Fruit fly (Drosophila melanogaster): Measurements from ENCODE around the gene CG8132.

The CG8132 gene

dm6 chr3R:9408069-9408468 lies 6.8 kb downstream of the CG8132 start, which contains the start of gene CG44261:
CG44261 (minus strand) TSS chr3R:9408169.
- no peak for TF ChIP-seq CG4617 (GFP tag; optimal IDR thresholded peaks at IDR 0.05; ENCODE audit: borderline replicate concordance)
- no peak for TF ChIP-seq HLHmδ (GFP tag; optimal IDR thresholded peaks at IDR 0.05)
- TF ChIP-seq Jarid2 (GFP tag; optimal IDR thresholded peaks at IDR 0.05), result no peak
- no peak for TF ChIP-seq tna (GFP tag; IDR thresholded peaks at IDR 0.05; ENCODE audit: partially characterized antibody)
- TF ChIP-seq CG31388 (GFP tag; optimal IDR thresholded peaks at IDR 0.05), result no peak
- TF ChIP-seq Sry-β (GFP tag; optimal IDR thresholded peaks at IDR 0.05), result no peak
- no peak for TF ChIP-seq CHES-1-like (GFP tag; optimal IDR thresholded peaks at IDR 0.05)
- no peak for TF ChIP-seq CG9215 (GFP tag; IDR thresholded peaks at IDR 0.05)
- TF ChIP-seq so (GFP tag; IDR thresholded peaks at IDR 0.05), result no peak
- no peak for TF ChIP-seq fu2 (GFP tag; optimal IDR thresholded peaks at IDR 0.05)
- no peak for TF ChIP-seq Pdp1 (GFP tag; optimal IDR thresholded peaks at IDR 0.05)
- TF ChIP-seq CG7786 (GFP tag; optimal IDR thresholded peaks at IDR 0.05), result no peak
- TF ChIP-seq Usf (GFP tag; optimal IDR thresholded peaks at IDR 0.05), result no peak
- TF ChIP-seq nerfin-2 (GFP tag; IDR thresholded peaks at IDR 0.05; ENCODE audit: partially characterized antibody), result no peak
- TF ChIP-seq Scr (GFP tag; IDR thresholded peaks at IDR 0.05; ENCODE audit: partially characterized antibody), result no peak

DNA sequence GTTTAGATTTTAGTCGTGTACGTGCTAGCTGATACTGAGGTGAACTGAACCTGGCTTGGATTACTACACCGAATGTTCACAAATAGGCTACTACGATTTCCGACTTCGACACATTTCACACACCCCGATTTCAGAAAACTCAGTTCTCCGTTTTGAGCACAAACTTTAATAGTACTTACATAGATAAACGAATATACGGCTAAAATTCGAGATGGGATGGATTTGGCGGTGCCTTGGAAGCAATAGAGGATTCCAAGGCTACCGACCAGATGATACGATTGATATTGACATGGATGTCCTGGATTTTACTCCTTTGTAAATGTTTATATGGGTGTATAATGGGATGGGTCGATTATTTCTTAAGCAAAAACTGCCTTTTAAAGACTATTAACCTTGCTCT lies 8.9 kb downstream of the CG8132 start, which contains the start of gene betaTub85D:
TSS of gene betaTub85D (minus strand) at position 101 of the 400 bp plus-strand sequence.
- TF ChIP-seq CG31365 (tag; optimal IDR thresholded peaks at IDR 0.05) (no peak), tx (GFP tag; optimal IDR thresholded peaks at IDR 0.05) (no peak), CG16779 (GFP tag; IDR thresholded peaks at IDR 0.05) (no peak), knrl (GFP tag; IDR thresholded peaks at IDR 0.05; ENCODE audit: partially characterized antibody) (no peak), CG17912 (GFP tag; optimal IDR thresholded peaks at IDR 0.05) (no peak), sens (GFP tag) (no peak), tap (tag; optimal IDR thresholded peaks at IDR 0.05) (no peak), Bdp1 (GFP tag; optimal IDR thresholded peaks at IDR 0.05) (no peak)

- TF ChIP-seq Sry-δ (GFP tag; optimal IDR thresholded peaks at IDR 0.05) (peak; percentile 2), klu (GFP tag; IDR thresholded peaks at IDR 0.05) (no peak), stwl (tag; optimal IDR thresholded peaks at IDR 0.05) (peak; percentile 58), Dll (GFP tag; IDR thresholded peaks at IDR 0.05; ENCODE audit: partially characterized antibody) (peak; percentile 74; the same call in 3 of the 4 replicates), lilli (GFP tag; optimal IDR thresholded peaks at IDR 0.05) (peak; percentile 6), trem (tag; optimal IDR thresholded peaks at IDR 0.05) (peak; percentile 97), CG13287 (GFP tag; IDR thresholded peaks at IDR 0.05; ENCODE audit: partially characterized antibody) (peak; percentile 71), CG5180 (GFP tag; optimal IDR thresholded peaks at IDR 0.05) (peak; percentile 46), HLH54F (GFP tag; optimal IDR thresholded peaks at IDR 0.05) (no peak), Max (GFP tag; optimal IDR thresholded peaks at IDR 0.05) (no peak), Gug (GFP tag; IDR thresholded peaks at IDR 0.05) (no peak), CG2199 (GFP tag; IDR thresholded peaks at IDR 0.05) (no peak), CG3995 (GFP tag; optimal IDR thresholded peaks at IDR 0.05) (peak; percentile 47), Med (GFP tag) (peak; percentile 50), CG34224 (GFP tag; IDR thresholded peaks at IDR 0.05; ENCODE audit: partially characterized antibody) (peak; percentile 47; the same call in 1 of the 3 replicates), unc-4 (GFP tag; IDR thresholded peaks at IDR 0.05; ENCODE audit: partially characterized antibody) (peak; percentile 49; the same call in 1 of the 2 replicates), phol (tag; optimal IDR thresholded peaks at IDR 0.05) (peak; percentile 36), Atf-2 (GFP tag; optimal IDR thresholded peaks at IDR 0.05) (no peak), Dp (GFP tag; optimal IDR thresholded peaks at IDR 0.05) (peak; percentile 27), CoRest (tag; optimal IDR thresholded peaks at IDR 0.05) (peak; percentile 42), Sin3A (optimal IDR thresholded peaks at IDR 0.05) (peak; percentile 24), onecut (GFP tag; IDR thresholded peaks at IDR 0.05) (peak; percentile 94), chinmo (GFP tag; IDR thresholded peaks at IDR 0.05; ENCODE audit: partially characterized antibody) (no peak), nmo (GFP tag; optimal IDR thresholded peaks at IDR 0.05) (peak; percentile 42)
Observed at dm6 chr3R:9411928-9412640, 10.8 kb downstream of the CG8132 start, which contains the start of the genes Task7 and alpha-Man-IIa. Task7 (minus strand) TSS chr3R:9412293. alpha-Man-IIa (plus strand) TSS chr3R:9412548.
